ENCODE assay signal across 6 worm cellular contexts in the genomic region with DNA sequence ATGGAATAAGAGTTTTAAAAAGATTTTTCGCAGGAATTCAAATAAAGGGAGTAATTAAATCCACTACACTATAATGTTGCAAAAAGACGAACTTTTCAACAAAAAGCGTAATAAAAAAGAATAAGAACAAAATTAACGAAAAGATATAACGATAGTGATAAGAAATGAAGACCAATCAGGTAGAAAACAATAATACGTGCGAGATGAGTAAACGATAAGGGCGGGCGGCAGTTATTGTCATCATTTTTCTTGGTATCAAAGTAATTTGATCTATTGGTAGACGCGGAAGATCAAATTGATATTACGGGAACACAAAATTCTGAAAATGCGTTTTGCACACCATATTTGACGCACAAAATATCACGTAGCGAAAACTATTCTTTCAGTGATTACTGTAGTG.
TF ChIP-seq lines count a peak whose summit lies in the region.

No protein-coding gene starts in this region.

TF ChIP-seq in whole organism, L1 larva, 84 proteins besides CTCF, POLR2A, EP300 and RAD21 (continues in another document):
- no peak for TF ChIP-seq mep-1 (tag; optimal IDR thresholded peaks at IDR 0.05; lab: Kevin White, UChicago)
- TF ChIP-seq fkh-10 (GFP tag; optimal IDR thresholded peaks at IDR 0.05; lab: Kevin White, UChicago), result no peak
- TF ChIP-seq nhr-85 (tag; lab: Kevin White, UChicago), result peak; percentile 76
- peak in 1 of 6 experiments; percentile 2 for TF ChIP-seq elt-3 (tag; optimal IDR thresholded peaks at IDR 0.05; lab: Kevin White, UChicago)
- TF ChIP-seq ceh-90 (tag; optimal IDR thresholded peaks at IDR 0.05; lab: Kevin White, UChicago), result no peak
- TF ChIP-seq sup-37 (GFP tag; optimal IDR thresholded peaks at IDR 0.05; lab: Kevin White, UChicago), result no peak
- TF ChIP-seq zag-1 (tag; optimal IDR thresholded peaks at IDR 0.05; lab: Kevin White, UChicago), result no peak
- TF ChIP-seq lsy-2 (tag; optimal IDR thresholded peaks at IDR 0.05; lab: Kevin White, UChicago), result no peak
- TF ChIP-seq unc-86 (tag; optimal IDR thresholded peaks at IDR 0.05; lab: Kevin White, UChicago), result no peak
- no peak for TF ChIP-seq ztf-4 (tag; optimal IDR thresholded peaks at IDR 0.05; lab: Kevin White, UChicago)
- no peak for TF ChIP-seq nhr-11 (tag; optimal IDR thresholded peaks at IDR 0.05; lab: Kevin White, UChicago)
- peak; percentile 49 for TF ChIP-seq elt-2 (tag; optimal IDR thresholded peaks at IDR 0.05; lab: Kevin White, UChicago)
- TF ChIP-seq skn-1 (tag; optimal IDR thresholded peaks at IDR 0.05; lab: Kevin White, UChicago), result peak; percentile 30
- TF ChIP-seq lin-14 (GFP tag; optimal IDR thresholded peaks at IDR 0.05; lab: Kevin White, UChicago), result peak; percentile 19
- no peak for TF ChIP-seq isw-1 (GFP tag; IDR thresholded peaks at IDR 0.05; lab: Robert Waterston, UW)

TF ChIP-seq in whole organism, L2 larva, 48 proteins besides CTCF, POLR2A, EP300 and RAD21:
- TF ChIP-seq lin-39 (tag; optimal IDR thresholded peaks at IDR 0.05; lab: Kevin White, UChicago) (no peak), sma-9 (GFP tag; optimal IDR thresholded peaks at IDR 0.05; lab: Kevin White, UChicago) (peak; percentile 30), sma-9 (tag; optimal IDR thresholded peaks at IDR 0.05; lab: Kevin White, UChicago) (no peak), blmp-1 (tag; optimal IDR thresholded peaks at IDR 0.05; lab: Kevin White, UChicago; ENCODE audit: insufficient read depth) (peak; percentile 12), skn-1 (tag; optimal IDR thresholded peaks at IDR 0.05; lab: Kevin White, UChicago) (peak; percentile 92), fos-1 (tag; optimal IDR thresholded peaks at IDR 0.05; lab: Kevin White, UChicago) (peak; percentile 55)

TF ChIP-seq in whole organism, L3 larva, 47 proteins besides CTCF, POLR2A, EP300 and RAD21:
- TF ChIP-seq elt-3 (tag; optimal IDR thresholded peaks at IDR 0.05; lab: Kevin White, UChicago) (peak in 1 of 3 experiments; percentile 17), elt-2 (tag; optimal IDR thresholded peaks at IDR 0.05; lab: Kevin White, UChicago) (peak; percentile 65), ceh-16 (tag; optimal IDR thresholded peaks at IDR 0.05; lab: Kevin White, UChicago) (no peak), zag-1 (tag; optimal IDR thresholded peaks at IDR 0.05; lab: Kevin White, UChicago) (no peak), tbx-2 (tag; optimal IDR thresholded peaks at IDR 0.05; lab: Kevin White, UChicago) (no peak), skn-1 (tag; optimal IDR thresholded peaks at IDR 0.05; lab: Kevin White, UChicago) (peak; percentile 53), pqm-1 (tag; optimal IDR thresholded peaks at IDR 0.05; lab: Kevin White, UChicago) (peak; percentile 59), nhr-77 (tag; optimal IDR thresholded peaks at IDR 0.05; lab: Kevin White, UChicago) (no peak)

TF ChIP-seq in whole organism, L4 larva, 104 proteins besides CTCF, POLR2A, EP300 and RAD21:
- TF ChIP-seq hlh-11 (tag; optimal IDR thresholded peaks at IDR 0.05; lab: Kevin White, UChicago) (peak; percentile 17), F10B5.3 (tag; optimal IDR thresholded peaks at IDR 0.05; lab: Kevin White, UChicago) (no peak), dve-1 (tag; optimal IDR thresholded peaks at IDR 0.05; lab: Kevin White, UChicago; ENCODE audit: insufficient read depth) (peak; percentile 64), mdt-29 (GFP tag; IDR thresholded peaks at IDR 0.05; lab: Robert Waterston, UW) (no peak), zip-11 (GFP tag; IDR thresholded peaks at IDR 0.05; lab: Robert Waterston, UW) (no peak), attf-4 (tag; optimal IDR thresholded peaks at IDR 0.05; lab: Kevin White, UChicago) (no peak), nhr-42 (GFP tag; IDR thresholded peaks at IDR 0.05; lab: Robert Waterston, UW) (no peak), unc-130 (GFP tag; optimal IDR thresholded peaks at IDR 0.05; lab: Kevin White, UChicago) (no peak), daf-16 (GFP tag; optimal IDR thresholded peaks at IDR 0.05; lab: Kevin White, UChicago) (no peak), daf-16 (tag; optimal IDR thresholded peaks at IDR 0.05; lab: Kevin White, UChicago) (peak; percentile 63), jun-1 (tag; optimal IDR thresholded peaks at IDR 0.05; lab: Kevin White, UChicago) (no peak), hif-1 (tag; optimal IDR thresholded peaks at IDR 0.05; lab: Kevin White, UChicago) (peak in 1 of 2 experiments; percentile 82), nhr-77 (tag; optimal IDR thresholded peaks at IDR 0.05; lab: Kevin White, UChicago) (peak; percentile 32), mep-1 (tag; optimal IDR thresholded peaks at IDR 0.05; lab: Kevin White, UChicago) (no peak), nhr-28 (tag; optimal IDR thresholded peaks at IDR 0.05; lab: Kevin White, UChicago) (peak; percentile 61), saeg-2 (GFP tag; IDR thresholded peaks at IDR 0.05; lab: Robert Waterston, UW) (no peak), nhr-11 (tag; optimal IDR thresholded peaks at IDR 0.05; lab: Kevin White, UChicago) (no peak), ces-1 (GFP tag; optimal IDR thresholded peaks at IDR 0.05; lab: Kevin White, UChicago) (no peak)

TF ChIP-seq in whole organism, late embryonic, 69 proteins besides CTCF, POLR2A, EP300 and RAD21:
- TF ChIP-seq elt-2 (tag; optimal IDR thresholded peaks at IDR 0.05; lab: Kevin White, UChicago), result peak; percentile 85
- TF ChIP-seq unc-42 (tag; optimal IDR thresholded peaks at IDR 0.05; lab: Kevin White, UChicago), result no peak

TF ChIP-seq in whole organism, mixed stage, embryonic, 35 proteins besides CTCF, POLR2A, EP300 and RAD21:
- peak; percentile 85 for TF ChIP-seq elt-1 (tag; optimal IDR thresholded peaks at IDR 0.05; lab: Kevin White, UChicago; ENCODE audit: borderline replicate concordance, insufficient read depth)
- no peak for TF ChIP-seq elt-3 (tag; optimal IDR thresholded peaks at IDR 0.05; lab: Kevin White, UChicago)
- TF ChIP-seq snpc-4 (tag; optimal IDR thresholded peaks at IDR 0.05; lab: Kevin White, UChicago), result no peak
- TF ChIP-seq ces-1 (GFP tag; optimal IDR thresholded peaks at IDR 0.05; lab: Kevin White, UChicago), result no peak
- TF ChIP-seq pha-4 (tag; optimal IDR thresholded peaks at IDR 0.05; lab: Kevin White, UChicago), result no peak
- TF ChIP-seq ham-2 (GFP tag; optimal IDR thresholded peaks at IDR 0.05; lab: Kevin White, UChicago), result no peak

Comparison
In these comparisons a context has a peak if more than half of its experiments do, and no peak if none do; other contexts are left out.
1. Of the 29 proteins assayed by ChIP-seq in both whole organism, L4 larva and whole organism, L1 larva: peak only in whole organism, L4 larva: nhr-28 and nhr-77; only in whole organism, L1 larva: skn-1; in both: none; in neither: 26.